Fruit fly (Drosophila melanogaster) whole organism, embryonic: ENCODE data around the gene Ir92a.

ENCODE experiments used
- Aef1 ChIP-seq: fragments of 200-800 bp; sonication (Bioruptor generic); IDR thresholded peaks from 3 replicates; pipeline ENCODE4 v1.3.6; 2022; ENCODE audit warnings: missing biosample characterization, missing genetic modification characterization
- CG10979 ChIP-seq: fragments of 200-800 bp; sonication (Bioruptor generic); optimal IDR thresholded peaks from 2 replicates; lab custom pipeline; 2018; ENCODE audit warnings: missing biosample characterization, mild to moderate bottlenecking, missing genetic modification characterization, moderate library complexity
- CG11456 ChIP-seq: fragments of 200-800 bp; sonication (Bioruptor generic); IDR thresholded peaks from 3 replicates; pipeline ENCODE4 v1.3.6; 2022; ENCODE audit warnings: missing biosample characterization, missing genetic modification characterization
- CG11504 ChIP-seq: fragments of 200-800 bp; sonication (Bioruptor generic); optimal IDR thresholded peaks from 3 replicates; lab custom pipeline; 2019; ENCODE audit warnings: missing biosample characterization, mild to moderate bottlenecking, missing genetic modification characterization, moderate library complexity
- CG13287 ChIP-seq: fragments of 200-800 bp; sonication (Bioruptor generic); IDR thresholded peaks from 2 replicates; pipeline ENCODE4 v1.3.6; 2022; ENCODE audit warnings: missing biosample characterization, missing genetic modification characterization; ENCODE audit not compliant: partially characterized antibody
- CG14860 ChIP-seq: fragments of 200-800 bp; sonication (Bioruptor generic); IDR thresholded peaks from 3 replicates; pipeline ENCODE4 v1.3.6; 2022; ENCODE audit warnings: missing biosample characterization, missing genetic modification characterization; ENCODE audit not compliant: partially characterized antibody
- CG14965 ChIP-seq: fragments of 200-800 bp; sonication (Bioruptor generic); optimal IDR thresholded peaks from 2 replicates; lab custom pipeline; 2016; ENCODE audit warnings: missing biosample characterization, missing genetic modification characterization, borderline replicate concordance
- CG1529 ChIP-seq: fragments of 200-800 bp; sonication (Bioruptor generic); optimal IDR thresholded peaks from 3 replicates; lab custom pipeline; 2018; ENCODE audit warnings: missing biosample characterization, missing genetic modification characterization
- CG16863 ChIP-seq: fragments of 200-800 bp; sonication (Bioruptor generic); optimal IDR thresholded peaks from 3 replicates; lab custom pipeline; 2016; ENCODE audit warnings: missing biosample characterization, missing genetic modification characterization
- CG17359 ChIP-seq: fragments of 200-800 bp; sonication (Bioruptor generic); optimal IDR thresholded peaks from 3 replicates; lab custom pipeline; 2018; ENCODE audit warnings: missing biosample characterization, mild to moderate bottlenecking, missing genetic modification characterization, moderate library complexity
- CG1792 ChIP-seq: fragments of 200-800 bp; sonication (Bioruptor generic); optimal IDR thresholded peaks from 2 replicates; lab custom pipeline; 2016; ENCODE audit warnings: missing biosample characterization, missing genetic modification characterization
- CG2120 ChIP-seq: fragments of 200-800 bp; sonication (Bioruptor generic); optimal IDR thresholded peaks from 3 replicates; lab custom pipeline; 2016; ENCODE audit warnings: missing biosample characterization, missing genetic modification characterization
- CG30403 ChIP-seq: fragments of 200-800 bp; sonication (Bioruptor generic); optimal IDR thresholded peaks from 3 replicates; lab custom pipeline; 2016; ENCODE audit warnings: missing biosample characterization, missing genetic modification characterization
- CG3065 ChIP-seq: fragments of 200-800 bp; sonication (Bioruptor generic); optimal IDR thresholded peaks from 2 replicates; lab custom pipeline; 2016; ENCODE audit warnings: missing biosample characterization, missing genetic modification characterization
- CG5180 ChIP-seq: fragments of 200-800 bp; sonication (Bioruptor generic); optimal IDR thresholded peaks from 3 replicates; lab custom pipeline; 2017; ENCODE audit warnings: missing biosample characterization, missing genetic modification characterization, mild to moderate bottlenecking, moderate library complexity, missing genetic modification reagents
- CG6654 ChIP-seq: fragments of 200-800 bp; sonication (Bioruptor generic); optimal IDR thresholded peaks from 2 replicates; lab custom pipeline; 2017; ENCODE audit warnings: missing biosample characterization, mild to moderate bottlenecking, missing genetic modification characterization
- CG7745 ChIP-seq: fragments of 200-800 bp; sonication (Bioruptor generic); optimal IDR thresholded peaks from 2 replicates; lab custom pipeline; 2018; ENCODE audit warnings: missing biosample characterization, mild to moderate bottlenecking, missing genetic modification characterization, moderate library complexity
- Dip3 ChIP-seq: fragments of 200-800 bp; sonication (Bioruptor generic); optimal IDR thresholded peaks from 3 replicates; lab custom pipeline; 2016; ENCODE audit warnings: missing biosample characterization, missing genetic modification characterization
- Eip74EF ChIP-seq, 2 experiments: fragments of 200-800 bp in 1 of 2; fragments of >200 bp in 1 of 2; sonication (Bioruptor generic) in 1 of 2; optimal IDR thresholded peaks; 2 replicates each; lab custom pipeline; 2017 to 2019; ENCODE audit warnings: missing biosample characterization in 2 of 2, missing genetic modification characterization in 2 of 2, mild to moderate bottlenecking in 1 of 2, moderate library complexity in 1 of 2
- Hr51 ChIP-seq, 2 experiments: fragments of 200-800 bp; sonication (Bioruptor generic); optimal IDR thresholded peaks; 2 replicates in 1 of 2; 3 replicates in 1 of 2; lab custom pipeline; 2016 to 2018; ENCODE audit warnings: missing biosample characterization in 2 of 2, missing genetic modification characterization in 2 of 2, mild to moderate bottlenecking in 1 of 2, moderate library complexity in 1 of 2
- Hr78 ChIP-seq, 2 experiments: fragments of 200-800 bp in 1 of 2; fragments of >200 bp in 1 of 2; sonication (Bioruptor generic) in 1 of 2; optimal IDR thresholded peaks; 2 replicates each; lab custom pipeline; 2017 to 2019; ENCODE audit warnings: missing biosample characterization in 2 of 2, missing genetic modification characterization in 2 of 2, mild to moderate bottlenecking in 1 of 2, moderate library complexity in 1 of 2
- Hsf ChIP-seq: fragments of 200-800 bp; sonication (Bioruptor generic); optimal IDR thresholded peaks from 3 replicates; lab custom pipeline; 2016; ENCODE audit warnings: missing biosample characterization, missing genetic modification characterization
- NC2β ChIP-seq: fragments of 200-800 bp; sonication (Bioruptor generic); optimal IDR thresholded peaks from 2 replicates; lab custom pipeline; 2016; ENCODE audit warnings: missing biosample characterization, missing genetic modification characterization
- Nf-YB ChIP-seq: fragments of 200-800 bp; sonication (Bioruptor generic); optimal IDR thresholded peaks from 3 replicates; lab custom pipeline; 2019; ENCODE audit warnings: missing biosample characterization, mild to moderate bottlenecking, missing genetic modification characterization, moderate library complexity
- Oli ChIP-seq: fragments of 200-800 bp; sonication (Bioruptor generic); optimal IDR thresholded peaks from 2 replicates; lab custom pipeline; 2018; ENCODE audit warnings: missing biosample characterization, mild to moderate bottlenecking, missing genetic modification characterization, moderate library complexity
- Side ChIP-seq: fragments of 200-800 bp; sonication (Bioruptor generic); optimal IDR thresholded peaks from 2 replicates; lab custom pipeline; 2016; ENCODE audit warnings: missing biosample characterization, missing genetic modification characterization
- Sox102F ChIP-seq: fragments of 200-800 bp; sonication (Bioruptor generic); optimal IDR thresholded peaks from 2 replicates; lab custom pipeline; 2018; ENCODE audit warnings: missing biosample characterization, mild to moderate bottlenecking, missing genetic modification characterization, moderate library complexity
- ara ChIP-seq: fragments of 200-800 bp; sonication (Bioruptor generic); IDR thresholded peaks from 2 replicates; pipeline ENCODE4 v1.3.6; 2022; ENCODE audit warnings: missing biosample characterization, missing genetic modification characterization
- cato ChIP-seq: fragments of 200-800 bp; sonication (Bioruptor generic); optimal IDR thresholded peaks from 2 replicates; lab custom pipeline; 2016; ENCODE audit warnings: missing biosample characterization, missing genetic modification characterization, borderline replicate concordance
- caup ChIP-seq: fragments of 200-800 bp; sonication (Bioruptor generic); optimal IDR thresholded peaks from 3 replicates; lab custom pipeline; 2017; ENCODE audit warnings: missing biosample characterization, mild to moderate bottlenecking, missing genetic modification characterization, moderate library complexity; ENCODE audit not compliant: severe bottlenecking
- chinmo ChIP-seq: fragments of 200-800 bp; sonication (Bioruptor generic); IDR thresholded peaks from 4 replicates; pipeline ENCODE4 v1.3.6; 2022; ENCODE audit warnings: missing biosample characterization, missing genetic modification characterization; ENCODE audit not compliant: partially characterized antibody
- crol ChIP-seq: fragments of 200-800 bp; sonication (Bioruptor generic); IDR thresholded peaks from 2 replicates; pipeline ENCODE4 v1.3.6; 2022; ENCODE audit warnings: missing biosample characterization, missing genetic modification characterization
- crp ChIP-seq, 2 experiments: fragments of 200-800 bp; sonication (Bioruptor generic); optimal IDR thresholded peaks; 2 replicates in 1 of 2; 3 replicates in 1 of 2; lab custom pipeline; 2017; ENCODE audit warnings: missing biosample characterization in 2 of 2, missing genetic modification characterization in 2 of 2, mild to moderate bottlenecking in 1 of 2, moderate library complexity in 1 of 2
- dan ChIP-seq: fragments of 200-800 bp; sonication (Bioruptor generic); IDR thresholded peaks from 2 replicates; pipeline ENCODE4 v1.3.6; 2022; ENCODE audit warnings: missing biosample characterization, missing genetic modification characterization
- danr ChIP-seq: fragments of 200-800 bp; sonication (Bioruptor generic); IDR thresholded peaks from 2 replicates; pipeline ENCODE4 v1.3.6; 2022; ENCODE audit warnings: missing biosample characterization, missing genetic modification characterization
- dimm ChIP-seq: fragments of 200-800 bp; sonication (Bioruptor generic); IDR thresholded peaks from 2 replicates; pipeline ENCODE4 v1.3.6; 2022; ENCODE audit warnings: missing biosample characterization, missing genetic modification characterization
- fd3F ChIP-seq: fragments of 200-800 bp; sonication (Bioruptor generic); optimal IDR thresholded peaks from 2 replicates; lab custom pipeline; 2018; ENCODE audit warnings: missing biosample characterization, mild to moderate bottlenecking, missing genetic modification characterization, moderate library complexity
- gem ChIP-seq: fragments of 200-800 bp; sonication (Bioruptor generic); optimal IDR thresholded peaks from 2 replicates; lab custom pipeline; 2019; ENCODE audit warnings: missing biosample characterization, mild to moderate bottlenecking, missing genetic modification characterization, moderate library complexity
- inv ChIP-seq: fragments of 200-800 bp; sonication (Bioruptor generic); IDR thresholded peaks from 2 replicates; pipeline ENCODE4 v1.3.6; 2022; ENCODE audit warnings: missing biosample characterization, missing genetic modification characterization; ENCODE audit not compliant: partially characterized antibody
- kah ChIP-seq: fragments of 200-800 bp; sonication (Bioruptor generic); optimal IDR thresholded peaks from 2 replicates; lab custom pipeline; 2018; ENCODE audit warnings: missing biosample characterization, mild to moderate bottlenecking, missing genetic modification characterization
- lbe ChIP-seq: fragments of 200-800 bp; sonication (Bioruptor generic); optimal IDR thresholded peaks from 2 replicates; lab custom pipeline; 2016; ENCODE audit warnings: missing biosample characterization, mild to moderate bottlenecking, missing genetic modification characterization
- otp ChIP-seq: fragments of 200-800 bp; sonication (Bioruptor generic); IDR thresholded peaks from 3 replicates; pipeline ENCODE4, ENCODE4 v1.3.6; 2022; ENCODE audit warnings: missing biosample characterization, missing genetic modification characterization
- pan ChIP-seq, 4 experiments: fragments of >200 bp in 3 of 4; fragments of 200-800 bp in 1 of 4; sonication (Bioruptor generic) in 1 of 4; optimal IDR thresholded peaks in 3 of 4; IDR thresholded peaks in 1 of 4; 2 replicates each; pipeline versions ENCODE4 v1.3.6 to Lab custom; 2017 to 2022; ENCODE audit warnings: missing biosample characterization in 2 of 4, missing genetic modification characterization in 2 of 4, mixed read lengths in 1 of 4
- pb ChIP-seq: fragments of 200-800 bp; sonication (Bioruptor generic); optimal IDR thresholded peaks from 3 replicates; lab custom pipeline; 2016; ENCODE audit warnings: missing biosample characterization, missing genetic modification characterization
- pho ChIP-seq: fragments of 200-800 bp; sonication (Bioruptor generic); optimal IDR thresholded peaks from 2 replicates; lab custom pipeline; 2016; ENCODE audit warnings: missing biosample characterization, missing genetic modification characterization
- sens-2 ChIP-seq: fragments of 200-800 bp; sonication (Bioruptor generic); IDR thresholded peaks from 2 replicates; pipeline ENCODE4 v1.3.6; 2022; ENCODE audit warnings: missing biosample characterization, missing genetic modification characterization

The Ir92a gene

DNA sequence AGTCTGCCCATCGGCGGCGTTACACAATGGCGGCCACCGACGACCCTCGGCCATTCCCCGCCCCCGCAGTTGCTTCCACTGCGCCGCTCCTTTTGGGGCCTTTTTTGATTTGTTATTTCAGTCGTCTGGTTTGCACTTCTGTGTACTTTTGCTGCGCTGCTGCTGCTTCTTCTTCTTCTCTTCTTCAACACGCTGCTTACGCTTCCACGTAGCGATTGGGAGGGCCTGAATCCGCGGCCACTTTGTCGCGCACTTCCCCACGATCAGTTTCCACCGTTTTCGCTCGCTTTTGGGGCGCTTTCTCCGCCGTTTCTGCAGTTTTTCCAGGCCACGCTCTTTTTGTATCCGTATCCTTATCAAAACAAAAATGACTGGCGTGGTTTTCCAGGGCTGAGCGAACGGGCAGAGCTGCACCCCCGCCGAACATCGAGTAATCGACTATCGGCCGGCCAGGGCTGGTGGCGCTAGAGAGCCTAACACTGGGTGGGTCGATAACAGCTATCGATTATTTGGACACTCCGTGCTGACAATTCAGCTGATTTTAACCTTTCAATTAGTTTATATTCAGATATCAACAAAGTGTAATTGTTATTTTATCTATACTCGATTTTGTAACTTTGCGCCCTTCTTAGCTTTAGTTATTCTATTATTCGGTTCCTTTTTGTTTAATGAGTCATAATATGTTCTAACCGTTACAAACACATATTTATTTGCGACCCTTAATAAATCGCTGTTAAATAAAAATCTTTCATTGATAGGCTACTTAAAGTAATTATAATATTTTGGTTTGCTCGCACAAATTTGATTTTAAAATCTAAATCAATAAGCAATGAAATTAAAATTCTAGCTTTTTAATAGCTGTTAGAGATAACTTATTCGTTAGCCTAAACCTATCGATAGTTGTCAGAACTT lies 10.9 kb upstream of the Ir92a start, which contains the start of the genes CG4360 and Sirt2 (continued):
- TF ChIP-seq CG1529 (no peak), pho (GFP tag; lab: Kevin White, UChicago) (peak; percentile 57), CG14965 (no peak), pan (optimal IDR thresholded peaks at IDR 0.05; lab: Kevin White, UChicago) (no peak), pan (GFP tag; optimal IDR thresholded peaks at IDR 0.05 in 1 of 2, IDR thresholded peaks at IDR 0.05 in 1 of 2) (peak in 1 of 2 experiments; percentile 33), pb (no peak), CG2120 (GFP tag; lab: Kevin White, UChicago) (peak; percentile 74), CG16863 (no peak), Sox102F (GFP tag; lab: Kevin White, UChicago) (no peak), CG11504 (tag; lab: Kevin White, UChicago) (no peak), sens-2 (GFP tag; lab: Robert Waterston, UW) (no peak), otp (GFP tag; lab: Robert Waterston, UW) (0 out of 3 replicates have a peak, but pooled peaks have one; percentile 33), ara (no peak), caup (peak; percentile 48), Hsf (GFP tag; lab: Kevin White, UChicago) (peak; percentile 54), crp (GFP tag; optimal IDR thresholded peaks at IDR 0.05; lab: Kevin White, UChicago) (peak in 1 of 2 experiments; percentile 64), Nf-YB (GFP tag; lab: Kevin White, UChicago) (no peak), Hr78 (GFP tag; optimal IDR thresholded peaks at IDR 0.05; lab: Kevin White, UChicago) (no peak), Aef1 (GFP tag; lab: Robert Waterston, UW) (no peak), Hr51 (GFP tag; optimal IDR thresholded peaks at IDR 0.05; lab: Kevin White, UChicago) (peak in 1 of 2 experiments; percentile 4), NC2β (peak; percentile 34), CG3065 (GFP tag; lab: Kevin White, UChicago) (no peak), CG1792 (GFP tag; lab: Kevin White, UChicago) (peak; percentile 7), CG7745 (tag; lab: Kevin White, UChicago) (no peak), CG17359 (peak; percentile 36), dan (GFP tag; lab: Robert Waterston, UW) (no peak), Side (GFP tag; lab: Kevin White, UChicago) (peak; percentile 60), danr (GFP tag; lab: Robert Waterston, UW) (no peak), chinmo (GFP tag; lab: Robert Waterston, UW) (0 out of 4 replicates have a peak, but pooled peaks have one; percentile 59), dimm (no peak), inv (GFP tag; lab: Robert Waterston, UW) (peak; percentile 72), CG10979 (tag; lab: Kevin White, UChicago) (no peak), fd3F (GFP tag; lab: Kevin White, UChicago) (no peak), CG14860 (GFP tag; lab: Robert Waterston, UW) (peak; percentile 85), kah (GFP tag; lab: Kevin White, UChicago) (no peak), lbe (GFP tag; lab: Kevin White, UChicago) (no peak), CG11456 (GFP tag; lab: Robert Waterston, UW) (peak; percentile 78; the same call in 2 of the 3 replicates), cato (GFP tag; lab: Kevin White, UChicago) (no peak), CG30403 (GFP tag; lab: Kevin White, UChicago) (peak; percentile 59), Dip3 (peak; percentile 27), CG13287 (GFP tag; lab: Robert Waterston, UW) (peak; percentile 72), Eip74EF (GFP tag; optimal IDR thresholded peaks at IDR 0.05; lab: Kevin White, UChicago) (no peak), CG5180 (GFP tag; lab: Kevin White, UChicago) (no peak), CG6654 (no peak), gem (tag; lab: Kevin White, UChicago) (no peak), crol (GFP tag; lab: Robert Waterston, UW) (peak; percentile 59; the same call in 1 of the 2 replicates), Oli (tag; lab: Kevin White, UChicago) (no peak)
